Fruit fly (Drosophila melanogaster): ENCODE data around the gene Arglu1.

The Arglu1 gene

dm6 chr2L:9938631-9939256 lies 810 bp upstream of the Arglu1 start, which contains the start of the genes Datp and CG4619 (continued):
- TF ChIP-seq rib (GFP tag; IDR thresholded peaks at IDR 0.05): no peak
- TF ChIP-seq hbn (GFP tag; IDR thresholded peaks at IDR 0.05; ENCODE audit: partially characterized antibody): no peak
- peak; percentile 32 for TF ChIP-seq CG13624 (GFP tag; optimal IDR thresholded peaks at IDR 0.05)
- TF ChIP-seq Dek (tag; optimal IDR thresholded peaks at IDR 0.05): no peak
- TF ChIP-seq CG43689 (GFP tag; IDR thresholded peaks at IDR 0.05): no peak
- TF ChIP-seq gcm2 (GFP tag; optimal IDR thresholded peaks at IDR 0.05): no peak
- TF ChIP-seq sim (GFP tag; IDR thresholded peaks at IDR 0.05): no peak
- TF ChIP-seq inv (GFP tag; IDR thresholded peaks at IDR 0.05; ENCODE audit: partially characterized antibody): no peak
- TF ChIP-seq dmrt99B (tag; optimal IDR thresholded peaks at IDR 0.05): no peak
- no peak for TF ChIP-seq slou (GFP tag; optimal IDR thresholded peaks at IDR 0.05)
- TF ChIP-seq CG4328 (GFP tag; optimal IDR thresholded peaks at IDR 0.05): no peak
- peak; percentile 65; the same call in 2 of the 3 replicates for TF ChIP-seq H15 (GFP tag; IDR thresholded peaks at IDR 0.05)
- TF ChIP-seq CG7839 (tag; optimal IDR thresholded peaks at IDR 0.05): no peak
- TF ChIP-seq dati (GFP tag; IDR thresholded peaks at IDR 0.05): no peak
- TF ChIP-seq CG17186 (GFP tag; optimal IDR thresholded peaks at IDR 0.05): peak; percentile 40
- TF ChIP-seq zen (tag; optimal IDR thresholded peaks at IDR 0.05): peak; percentile 67
- peak; percentile 47; the same call in 1 of the 2 replicates for TF ChIP-seq Ptx1 (GFP tag; IDR thresholded peaks at IDR 0.05)
- peak; percentile 38 for TF ChIP-seq pho (GFP tag; optimal IDR thresholded peaks at IDR 0.05)
- TF ChIP-seq CG2678 (tag; optimal IDR thresholded peaks at IDR 0.05): no peak
- TF ChIP-seq toy (GFP tag; IDR thresholded peaks at IDR 0.05): no peak
- no peak for TF ChIP-seq CG2202 (tag; optimal IDR thresholded peaks at IDR 0.05)
- TF ChIP-seq chif (GFP tag; optimal IDR thresholded peaks at IDR 0.05): peak in 1 of 2 experiments; percentile 16
- no peak for TF ChIP-seq CG16815 (GFP tag; optimal IDR thresholded peaks at IDR 0.05)
- TF ChIP-seq ab (GFP tag; optimal IDR thresholded peaks at IDR 0.05): no peak
- TF ChIP-seq Dip2 (GFP tag; IDR thresholded peaks at IDR 0.05): no peak
- TF ChIP-seq CG17359 (tag; optimal IDR thresholded peaks at IDR 0.05): no peak
- TF ChIP-seq CG3281 (GFP tag; optimal IDR thresholded peaks at IDR 0.05): peak; percentile 32
- peak; percentile 23 for TF ChIP-seq Hsf (GFP tag; optimal IDR thresholded peaks at IDR 0.05)
- TF ChIP-seq CG15696 (tag; optimal IDR thresholded peaks at IDR 0.05): no peak
- no peak for TF ChIP-seq sug (tag; optimal IDR thresholded peaks at IDR 0.05)
- TF ChIP-seq so (GFP tag; IDR thresholded peaks at IDR 0.05): no peak; the same call in 2 of the 3 replicates
- TF ChIP-seq Opbp (GFP tag; IDR thresholded peaks at IDR 0.05; ENCODE audit: partially characterized antibody): no peak
- no peak for TF ChIP-seq CG6854 (GFP tag; optimal IDR thresholded peaks at IDR 0.05)
- no peak for TF ChIP-seq ssp (GFP tag; IDR thresholded peaks at IDR 0.05)
- no peak for TF ChIP-seq CG3065 (GFP tag; optimal IDR thresholded peaks at IDR 0.05)
- TF ChIP-seq sob (GFP tag; IDR thresholded peaks at IDR 0.05): peak; percentile 87
- TF ChIP-seq da (GFP tag; optimal IDR thresholded peaks at IDR 0.05): peak; percentile 49
- no peak for TF ChIP-seq Usf (GFP tag; optimal IDR thresholded peaks at IDR 0.05)
- peak; percentile 31 for TF ChIP-seq Sin3A (optimal IDR thresholded peaks at IDR 0.05)
- peak; percentile 58 for TF ChIP-seq CG8944 (GFP tag; optimal IDR thresholded peaks at IDR 0.05)
- no peak for TF ChIP-seq Fer2 (tag; optimal IDR thresholded peaks at IDR 0.05)
- no peak for TF ChIP-seq CG5180 (GFP tag; optimal IDR thresholded peaks at IDR 0.05)
- peak; percentile 72 for TF ChIP-seq CG18599 (GFP tag; optimal IDR thresholded peaks at IDR 0.05)
- no peak for TF ChIP-seq ATbp (GFP tag; optimal IDR thresholded peaks at IDR 0.05)
- TF ChIP-seq en (GFP tag; optimal IDR thresholded peaks at IDR 0.05): no peak
- TF ChIP-seq CG12219 (GFP tag; optimal IDR thresholded peaks at IDR 0.05): peak; percentile 13
- TF ChIP-seq repo (GFP tag; optimal IDR thresholded peaks at IDR 0.05): peak; percentile 16
- TF ChIP-seq zf30C (GFP tag; optimal IDR thresholded peaks at IDR 0.05): peak; percentile 19
- no peak for TF ChIP-seq lola (GFP tag; optimal IDR thresholded peaks at IDR 0.05)
- no peak for TF ChIP-seq run (tag; optimal IDR thresholded peaks at IDR 0.05)
